Worm (Caenorhabditis elegans) whole organism, L1 larva: ENCODE measurements around the gene F20B6.10.

Source experiments
- C04F5.9 ChIP-seq: sonication (generic microtip); optimal IDR thresholded peaks from 2 replicates; lab custom pipeline; 2016; ENCODE audit warnings: missing genetic modification characterization, missing compliant biosample characterization
- C34B4.2 ChIP-seq: sonication (generic microtip); optimal IDR thresholded peaks from 2 replicates; lab custom pipeline; 2017; ENCODE audit warnings: mild to moderate bottlenecking, missing genetic modification characterization, missing compliant biosample characterization
- aha-1 ChIP-seq: fragments of 150-350 bp; optimal IDR thresholded peaks from 2 replicates; lab custom pipeline; 2014; ENCODE audit warnings: missing biosample characterization, missing genetic modification characterization
- alr-1 ChIP-seq: fragments of 200-800 bp; sonication (Bioruptor generic); optimal IDR thresholded peaks from 2 replicates; lab custom pipeline; 2018; ENCODE audit warnings: borderline replicate concordance, mild to moderate bottlenecking, missing genetic modification characterization, missing compliant biosample characterization
- aly-2 ChIP-seq: fragments of 150-350 bp; optimal IDR thresholded peaks from 2 replicates; lab custom pipeline; 2014; ENCODE audit warnings: missing biosample characterization, missing genetic modification characterization
- blmp-1 ChIP-seq: fragments of 150-350 bp; optimal IDR thresholded peaks from 2 replicates; lab custom pipeline; 2014; ENCODE audit warnings: missing biosample characterization, missing genetic modification characterization
- ceh-63 ChIP-seq: fragments of 200-800 bp; sonication (Bioruptor generic); optimal IDR thresholded peaks from 2 replicates; lab custom pipeline; 2018; ENCODE audit warnings: mild to moderate bottlenecking, missing genetic modification characterization, missing compliant biosample characterization
- ceh-8 ChIP-seq: fragments of 200-800 bp; sonication (Bioruptor generic); optimal IDR thresholded peaks from 2 replicates; lab custom pipeline; 2018; ENCODE audit warnings: mild to moderate bottlenecking, missing genetic modification characterization, moderate library complexity, missing compliant biosample characterization
- ceh-82 ChIP-seq, 3 experiments: fragments of 150-350 bp in 1 of 3; sonication (generic microtip) in 2 of 3; optimal IDR thresholded peaks; 2 replicates each; lab custom pipeline; 2014 to 2017; ENCODE audit warnings: missing biosample characterization in 3 of 3, missing genetic modification characterization in 3 of 3
- ceh-88 ChIP-seq: fragments of 200-800 bp; sonication (Bioruptor generic); IDR thresholded peaks from 2 replicates; pipeline ENCODE4 v1.3.6; 2022; ENCODE audit warnings: missing genetic modification characterization, missing compliant biosample characterization
- ces-1 ChIP-seq: fragments of 150-350 bp; optimal IDR thresholded peaks from 2 replicates; lab custom pipeline; 2014; ENCODE audit warnings: missing biosample characterization, missing genetic modification reagents, missing genetic modification characterization
- dpl-1 ChIP-seq, 3 experiments: fragments of 150-350 bp in 2 of 3; sonication (generic microtip) in 1 of 3; optimal IDR thresholded peaks; 2 replicates each; lab custom pipeline; 2014 to 2017; ENCODE audit warnings: missing biosample characterization in 3 of 3, missing genetic modification characterization in 3 of 3, missing genetic modification reagents in 3 of 3
- dsc-1 ChIP-seq: sonication (generic microtip); optimal IDR thresholded peaks from 2 replicates; lab custom pipeline; 2016; ENCODE audit warnings: mild to moderate bottlenecking, missing genetic modification characterization, missing compliant biosample characterization
- efl-1 ChIP-seq, 4 experiments: fragments of 150-350 bp; optimal IDR thresholded peaks in 3 of 4; peaks in 1 of 4; 1 replicate in 1 of 4; 2 replicates in 3 of 4; lab custom pipeline; 2014; ENCODE audit warnings: missing biosample characterization in 2 of 4, missing genetic modification characterization in 2 of 4, missing genetic modification reagents in 2 of 4
- efl-3 ChIP-seq: fragments of 200-800 bp; sonication (Bioruptor generic); optimal IDR thresholded peaks from 2 replicates; lab custom pipeline; 2018; ENCODE audit warnings: mild to moderate bottlenecking, missing genetic modification characterization, missing compliant biosample characterization
- egl-27 ChIP-seq, 2 experiments: fragments of 150-350 bp in 1 of 2; sonication (generic microtip); optimal IDR thresholded peaks; 3 replicates each; lab custom pipeline; 2017 to 2018; ENCODE audit warnings: missing biosample characterization in 2 of 2, missing genetic modification characterization in 2 of 2, missing genetic modification reagents in 2 of 2
- elt-2 ChIP-seq: sonication (generic microtip); optimal IDR thresholded peaks from 2 replicates; lab custom pipeline; 2016; ENCODE audit warnings: missing genetic modification characterization, mild to moderate bottlenecking, inconsistent platforms, missing compliant biosample characterization, missing genetic modification reagents
- ets-5 ChIP-seq: fragments of 200-800 bp; sonication (Bioruptor generic); IDR thresholded peaks from 2 replicates; pipeline ENCODE4 v1.3.6; 2022; ENCODE audit warnings: missing genetic modification characterization, missing compliant biosample characterization
- fkh-10 ChIP-seq: sonication (generic microtip); optimal IDR thresholded peaks from 2 replicates; lab custom pipeline; 2017; ENCODE audit warnings: missing biosample characterization, missing genetic modification reagents, missing genetic modification characterization
- fkh-4 ChIP-seq: sonication (generic microtip); optimal IDR thresholded peaks from 2 replicates; lab custom pipeline; 2016; ENCODE audit warnings: missing compliant biosample characterization, missing genetic modification characterization, borderline replicate concordance
- fkh-8 ChIP-seq: sonication (generic microtip); optimal IDR thresholded peaks from 2 replicates; lab custom pipeline; 2016; ENCODE audit warnings: mild to moderate bottlenecking, missing genetic modification characterization, missing compliant biosample characterization
- fos-1 ChIP-seq: fragments of 150-350 bp; optimal IDR thresholded peaks from 2 replicates; lab custom pipeline; 2014; ENCODE audit warnings: missing biosample characterization, missing genetic modification characterization
- grh-1 ChIP-seq: fragments of 200-800 bp; sonication (Bioruptor generic); IDR thresholded peaks from 2 replicates; pipeline ENCODE4 v1.3.6; 2022; ENCODE audit warnings: missing genetic modification reagents, missing genetic modification characterization, missing compliant biosample characterization
- hlh-17 ChIP-seq: fragments of 200-800 bp; sonication (Bioruptor generic); optimal IDR thresholded peaks from 2 replicates; lab custom pipeline; 2018; ENCODE audit warnings: missing genetic modification characterization, mild to moderate bottlenecking, missing compliant biosample characterization, moderate library complexity, borderline replicate concordance
- hpl-2 ChIP-seq: fragments of 150-350 bp; optimal IDR thresholded peaks from 2 replicates; lab custom pipeline; 2014; ENCODE audit warnings: missing biosample characterization, missing genetic modification reagents, missing genetic modification characterization
- irx-1 ChIP-seq: sonication (generic microtip); optimal IDR thresholded peaks from 2 replicates; lab custom pipeline; 2016; ENCODE audit warnings: missing genetic modification characterization, missing compliant biosample characterization
- isw-1 ChIP-seq: fragments of 200-800 bp; sonication (Bioruptor generic); IDR thresholded peaks from 2 replicates; pipeline ENCODE4 v1.3.6; 2022; ENCODE audit warnings: missing genetic modification characterization, missing compliant biosample characterization
- lin-15B ChIP-seq: fragments of 150-350 bp; sonication (generic microtip); optimal IDR thresholded peaks from 3 replicates; lab custom pipeline; 2014; ENCODE audit warnings: missing biosample characterization, missing genetic modification characterization
- lin-39 ChIP-seq: fragments of 150-350 bp; optimal IDR thresholded peaks from 2 replicates; lab custom pipeline; 2014; ENCODE audit warnings: missing biosample characterization, missing genetic modification reagents, missing genetic modification characterization
- lsy-2 ChIP-seq, 2 experiments: fragments of 150-350 bp; optimal IDR thresholded peaks; 2 replicates each; lab custom pipeline; 2014; ENCODE audit warnings: missing biosample characterization in 2 of 2, missing genetic modification characterization in 2 of 2
- mab-9 ChIP-seq: fragments of 200-800 bp; sonication (Bioruptor generic); IDR thresholded peaks from 2 replicates; pipeline ENCODE4 v1.3.6; 2022; ENCODE audit warnings: missing genetic modification reagents, missing genetic modification characterization, missing compliant biosample characterization
- mdl-1 ChIP-seq, 2 experiments: fragments of 150-350 bp; optimal IDR thresholded peaks; 2 replicates each; lab custom pipeline; 2014 to 2017; ENCODE audit warnings: missing biosample characterization in 2 of 2, missing genetic modification characterization in 2 of 2, inconsistent platforms in 1 of 2
- mef-2 ChIP-seq: fragments of 150-350 bp; optimal IDR thresholded peaks from 2 replicates; lab custom pipeline; 2014; ENCODE audit warnings: missing biosample characterization, missing genetic modification characterization
- nhr-11 ChIP-seq: fragments of 150-350 bp; optimal IDR thresholded peaks from 2 replicates; lab custom pipeline; 2014; ENCODE audit warnings: missing biosample characterization, missing genetic modification characterization
- nhr-12 ChIP-seq: sonication (generic microtip); optimal IDR thresholded peaks from 2 replicates; lab custom pipeline; 2017; ENCODE audit warnings: missing biosample characterization, missing genetic modification characterization
- nhr-20 ChIP-seq: sonication (generic microtip); optimal IDR thresholded peaks from 2 replicates; lab custom pipeline; 2016; ENCODE audit warnings: mild to moderate bottlenecking, missing genetic modification characterization, missing compliant biosample characterization
- nhr-237 ChIP-seq: fragments of 150-350 bp; optimal IDR thresholded peaks from 2 replicates; lab custom pipeline; 2014; ENCODE audit warnings: missing biosample characterization, missing genetic modification characterization
- nhr-47 ChIP-seq: sonication (generic microtip); optimal IDR thresholded peaks from 2 replicates; lab custom pipeline; 2016; ENCODE audit warnings: mild to moderate bottlenecking, missing genetic modification characterization, moderate library complexity, missing compliant biosample characterization
- nhr-77 ChIP-seq: fragments of 150-350 bp; optimal IDR thresholded peaks from 2 replicates; lab custom pipeline; 2014; ENCODE audit warnings: missing biosample characterization, missing genetic modification characterization
- nhr-84 ChIP-seq: sonication (generic microtip); optimal IDR thresholded peaks from 2 replicates; lab custom pipeline; 2017; ENCODE audit warnings: missing biosample characterization, missing genetic modification characterization
- pag-3 ChIP-seq: sonication (generic microtip); optimal IDR thresholded peaks from 2 replicates; lab custom pipeline; 2017; ENCODE audit warnings: missing genetic modification characterization, mild to moderate bottlenecking, missing compliant biosample characterization, antibody characterized with exemption, borderline replicate concordance; ENCODE audit not compliant: insufficient read depth
- pax-3 ChIP-seq: fragments of 200-800 bp; sonication (Bioruptor generic); optimal IDR thresholded peaks from 2 replicates; lab custom pipeline; 2018; ENCODE audit warnings: mild to moderate bottlenecking, missing genetic modification characterization, moderate library complexity, missing compliant biosample characterization
- snu-23 ChIP-seq: sonication (generic microtip); optimal IDR thresholded peaks from 2 replicates; lab custom pipeline; 2016; ENCODE audit warnings: missing genetic modification characterization, missing compliant biosample characterization
- sptf-1 ChIP-seq: fragments of 150-350 bp; optimal IDR thresholded peaks from 2 replicates; lab custom pipeline; 2014; ENCODE audit warnings: missing biosample characterization, missing genetic modification characterization
- sup-37 ChIP-seq: fragments of 200-800 bp; sonication (Bioruptor generic); optimal IDR thresholded peaks from 2 replicates; lab custom pipeline; 2018; ENCODE audit warnings: mild to moderate bottlenecking, missing genetic modification characterization, missing compliant biosample characterization
- swsn-7 ChIP-seq: sonication (generic microtip); optimal IDR thresholded peaks from 2 replicates; lab custom pipeline; 2016; ENCODE audit warnings: missing genetic modification characterization, missing compliant biosample characterization
- tlp-1 ChIP-seq: fragments of 150-350 bp; optimal IDR thresholded peaks from 2 replicates; lab custom pipeline; 2014; ENCODE audit warnings: missing biosample characterization, missing genetic modification characterization
- unc-30 ChIP-seq: sonication (generic microtip); optimal IDR thresholded peaks from 2 replicates; lab custom pipeline; 2017; ENCODE audit warnings: missing biosample characterization, missing genetic modification characterization
- unc-98 ChIP-seq: fragments of 200-800 bp; sonication (Bioruptor generic); IDR thresholded peaks from 2 replicates; pipeline ENCODE4 v1.3.6; 2022; ENCODE audit warnings: missing genetic modification characterization, missing compliant biosample characterization
- xbp-1 ChIP-seq: sonication (generic microtip); optimal IDR thresholded peaks from 2 replicates; lab custom pipeline; 2016; ENCODE audit warnings: missing genetic modification characterization, missing compliant biosample characterization
- zag-1 ChIP-seq: fragments of 150-350 bp; optimal IDR thresholded peaks from 2 replicates; lab custom pipeline; 2014; ENCODE audit warnings: missing biosample characterization, missing genetic modification characterization
- ztf-4 ChIP-seq: fragments of 150-350 bp; optimal IDR thresholded peaks from 2 replicates; lab custom pipeline; 2014; ENCODE audit warnings: missing biosample characterization, missing genetic modification characterization

F20B6.10 gene

ce11 chrX:4265283-4265907, 48.4 kb upstream of the F20B6.10 start, which contains the start of gene coel-1 (continued):
- TF ChIP-seq alr-1 (tag; lab: Kevin White, UChicago) (no peak), ceh-63 (GFP tag; lab: Kevin White, UChicago) (no peak), mdl-1 (tag; optimal IDR thresholded peaks at IDR 0.05; lab: Kevin White, UChicago) (peak in 1 of 2 experiments; percentile 68), C34B4.2 (tag; lab: Kevin White, UChicago) (no peak), pag-3 (tag; lab: Kevin White, UChicago) (no peak), aly-2 (tag; lab: Kevin White, UChicago) (no peak), lin-39 (tag; lab: Kevin White, UChicago) (no peak), fkh-10 (peak; percentile 62), hpl-2 (GFP tag; lab: Kevin White, UChicago) (no peak), aha-1 (tag; lab: Kevin White, UChicago) (no peak), grh-1 (GFP tag; lab: Robert Waterston, UW) (no peak), hlh-17 (GFP tag; lab: Kevin White, UChicago) (no peak), elt-2 (tag; lab: Kevin White, UChicago) (peak; percentile 12), ceh-88 (GFP tag; lab: Robert Waterston, UW) (no peak), ceh-82 (tag; optimal IDR thresholded peaks at IDR 0.05; lab: Kevin White, UChicago) (peak in 2 of 3 experiments; percentile 41 to 61), ceh-8 (GFP tag; lab: Kevin White, UChicago) (no peak), efl-3 (GFP tag; lab: Kevin White, UChicago) (no peak), lin-15B (tag; lab: Kevin White, UChicago) (no peak), zag-1 (tag; lab: Kevin White, UChicago) (no peak), fos-1 (tag; lab: Kevin White, UChicago) (no peak), xbp-1 (peak; percentile 37), nhr-237 (no peak), unc-98 (no peak), nhr-11 (tag; lab: Kevin White, UChicago) (no peak), efl-1 (optimal IDR thresholded peaks at IDR 0.05; lab: Kevin White, UChicago) (peak in 1 of 2 experiments; percentile 41), efl-1 (GFP tag; optimal IDR thresholded peaks at IDR 0.05 in 1 of 2; lab: Kevin White, UChicago) (peak in 1 of 2 experiments; percentile 82), nhr-84 (tag; lab: Kevin White, UChicago) (no peak), pax-3 (tag; lab: Kevin White, UChicago) (no peak), dsc-1 (tag; lab: Kevin White, UChicago) (peak; percentile 41), nhr-12 (tag; lab: Kevin White, UChicago) (no peak), sup-37 (GFP tag; lab: Kevin White, UChicago) (no peak), lsy-2 (tag; optimal IDR thresholded peaks at IDR 0.05; lab: Kevin White, UChicago) (peak in 1 of 2 experiments; percentile 38), fkh-8 (tag; lab: Kevin White, UChicago) (no peak), isw-1 (GFP tag; lab: Robert Waterston, UW) (no peak), nhr-77 (tag; lab: Kevin White, UChicago) (no peak), irx-1 (peak; percentile 14), dpl-1 (GFP tag; optimal IDR thresholded peaks at IDR 0.05; lab: Kevin White, UChicago) (no peak), egl-27 (tag; optimal IDR thresholded peaks at IDR 0.05; lab: Kevin White, UChicago) (no peak), unc-30 (no peak), mab-9 (GFP tag; lab: Robert Waterston, UW) (no peak), fkh-4 (tag; lab: Kevin White, UChicago) (no peak), swsn-7 (tag; lab: Kevin White, UChicago) (peak; percentile 36), ztf-4 (no peak), ces-1 (GFP tag; lab: Kevin White, UChicago) (no peak), blmp-1 (peak; percentile 75), C04F5.9 (tag; lab: Kevin White, UChicago) (no peak), mef-2 (no peak), sptf-1 (no peak), nhr-20 (tag; lab: Kevin White, UChicago) (peak; percentile 60), tlp-1 (no peak), nhr-47 (tag; lab: Kevin White, UChicago) (peak; percentile 58), snu-23 (GFP tag; lab: Kevin White, UChicago) (peak; percentile 69), ets-5 (no peak)
